Fruit fly (Drosophila melanogaster): ENCODE data around the gene CG8003.

- peak; percentile 13 for TF ChIP-seq az2 (GFP tag; optimal IDR thresholded peaks at IDR 0.05)
- TF ChIP-seq crol (GFP tag; IDR thresholded peaks at IDR 0.05): peak; percentile 7; the same call in 1 of the 2 replicates
- no peak for TF ChIP-seq yki (optimal IDR thresholded peaks at IDR 0.05)
- TF ChIP-seq Camta (GFP tag; optimal IDR thresholded peaks at IDR 0.05): no peak
- peak in 1 of 2 experiments; percentile 76 for TF ChIP-seq eve (GFP tag; optimal IDR thresholded peaks at IDR 0.05)
- TF ChIP-seq vvl (GFP tag; IDR thresholded peaks at IDR 0.05): peak; percentile 77
- TF ChIP-seq Aef1 (GFP tag; IDR thresholded peaks at IDR 0.05): no peak
- no peak for TF ChIP-seq CG4854 (GFP tag; optimal IDR thresholded peaks at IDR 0.05)
- TF ChIP-seq CG17912 (GFP tag; optimal IDR thresholded peaks at IDR 0.05): peak; percentile 16
These were observed 3.3 kb downstream of the CG8003 start, which contains the start of gene simj for dm6 chr3L:10664511-10665062.

All from whole organism, embryonic.